Fruit fly (Drosophila melanogaster) whole organism, adult: Measurements from ENCODE around the gene CG2680.

Experiments used
- CG11617 ChIP-seq: fragments of 200-800 bp; sonication (Bioruptor generic); optimal IDR thresholded peaks from 2 replicates; lab custom pipeline; 2017; ENCODE audit warnings: mild to moderate bottlenecking, missing biosample characterization, missing genetic modification reagents, missing genetic modification characterization
- CG14711 ChIP-seq: fragments of 200-800 bp; sonication (Bioruptor generic); optimal IDR thresholded peaks from 2 replicates; lab custom pipeline; 2018; ENCODE audit warnings: missing biosample characterization, mild to moderate bottlenecking, missing genetic modification characterization, moderate library complexity
- CG1620 ChIP-seq: fragments of 200-800 bp; sonication (Bioruptor generic); optimal IDR thresholded peaks from 2 replicates; lab custom pipeline; 2016; ENCODE audit warnings: missing biosample characterization, missing genetic modification characterization
- CG5204 ChIP-seq: fragments of 200-800 bp; sonication (Bioruptor generic); optimal IDR thresholded peaks from 2 replicates; lab custom pipeline; 2016; ENCODE audit warnings: missing biosample characterization, missing genetic modification characterization
- Crg-1 ChIP-seq: fragments of 200-800 bp; sonication (Bioruptor generic); optimal IDR thresholded peaks from 2 replicates; lab custom pipeline; 2016; ENCODE audit warnings: missing biosample characterization, missing genetic modification characterization
- Mnt ChIP-seq: fragments of 200-800 bp; sonication (Bioruptor generic); optimal IDR thresholded peaks from 2 replicates; lab custom pipeline; 2016; ENCODE audit warnings: missing biosample characterization, mild to moderate bottlenecking, missing genetic modification characterization
- kay ChIP-seq: fragments of 200-800 bp; sonication (Bioruptor generic); peaks from one replicate; lab custom pipeline; 2016; ENCODE audit warnings: missing biosample characterization, missing genetic modification characterization, borderline replicate concordance
- pad ChIP-seq: fragments of 200-800 bp; sonication (Bioruptor generic); optimal IDR thresholded peaks from 3 replicates; lab custom pipeline; 2017; ENCODE audit warnings: missing biosample characterization, missing genetic modification characterization, mild to moderate bottlenecking, moderate library complexity, missing genetic modification reagents
- tj ChIP-seq: fragments of 200-800 bp; sonication (Bioruptor generic); optimal IDR thresholded peaks from 3 replicates; lab custom pipeline; 2017; ENCODE audit warnings: missing biosample characterization, mild to moderate bottlenecking, missing genetic modification characterization, moderate library complexity

DNA sequence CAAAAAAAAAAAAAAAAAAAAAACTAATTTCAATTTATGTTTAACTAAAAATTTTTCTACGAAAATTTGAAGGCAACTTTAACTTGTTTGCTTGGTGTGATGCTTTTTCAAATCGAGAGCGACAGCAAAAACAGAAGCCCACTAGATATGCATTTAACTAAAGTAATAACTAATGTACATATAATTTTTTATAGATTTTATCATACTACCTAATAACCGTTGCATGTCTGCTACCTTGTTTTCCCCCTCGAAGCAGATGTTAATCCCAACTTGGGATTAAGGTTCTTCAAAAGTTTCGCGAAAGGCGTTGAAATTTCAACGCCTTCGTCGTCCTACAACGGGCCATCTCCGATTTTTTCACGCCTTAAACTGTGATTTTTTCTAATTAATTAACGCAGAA lies 24.4 kb downstream of the CG2680 start, which contains the start of gene CG2652:
- TF ChIP-seq Mnt (GFP tag; lab: Kevin White, UChicago), result no peak
- no peak for TF ChIP-seq CG14711
- no peak for TF ChIP-seq kay (GFP tag; lab: Kevin White, UChicago)
- TF ChIP-seq CG1620 (GFP tag; lab: Kevin White, UChicago), result no peak
- TF ChIP-seq tj (GFP tag; lab: Kevin White, UChicago), result no peak
- no peak for TF ChIP-seq Crg-1 (GFP tag; lab: Kevin White, UChicago)
- TF ChIP-seq CG5204, result no peak
- TF ChIP-seq CG11617 (GFP tag; lab: Kevin White, UChicago), result no peak
- TF ChIP-seq pad, result no peak
